Worm (Caenorhabditis elegans) whole organism, young adult: ENCODE results near the gene clec-162.

ENCODE experiments used
- B0035.1 ChIP-seq: sonication (generic microtip); optimal IDR thresholded peaks from 2 replicates; lab custom pipeline; 2016; ENCODE audit warnings: missing genetic modification characterization, mild to moderate bottlenecking, missing compliant biosample characterization, missing genotype, missing genetic modification reagents
- let-607 ChIP-seq, 2 experiments: fragments of 200-800 bp in 1 of 2; sonication (Bioruptor generic) in 1 of 2; sonication (generic microtip) in 1 of 2; optimal IDR thresholded peaks; 2 replicates each; lab custom pipeline; 2016 to 2018; ENCODE audit warnings: mild to moderate bottlenecking in 2 of 2, missing compliant biosample characterization in 2 of 2, missing genetic modification characterization in 2 of 2, moderate library complexity in 2 of 2, missing genotype in 1 of 2
- nhr-90 ChIP-seq: sonication (generic microtip); optimal IDR thresholded peaks from 2 replicates; lab custom pipeline; 2016; ENCODE audit warnings: missing genotype, mild to moderate bottlenecking, missing genetic modification characterization, missing compliant biosample characterization

DNA sequence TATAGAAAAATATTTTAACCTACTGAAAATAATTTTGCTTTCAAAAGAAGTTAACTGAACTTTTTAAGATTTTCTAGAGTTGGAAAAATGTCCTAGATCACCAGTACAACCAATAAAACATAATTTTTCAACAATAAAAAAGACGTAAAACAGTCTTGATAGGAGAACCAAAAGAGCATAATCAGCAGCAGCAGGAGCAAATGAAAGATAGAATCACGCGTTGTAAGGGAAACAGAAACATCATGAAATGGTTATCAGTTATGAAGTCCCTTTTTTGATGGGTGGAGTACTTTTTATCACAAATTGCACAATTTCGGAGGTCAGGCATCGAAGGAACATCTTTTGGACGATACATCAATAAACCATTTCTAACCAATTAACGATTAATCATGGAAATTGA, 3.0 kb downstream of the clec-162 start:
- TF ChIP-seq let-607 (tag; optimal IDR thresholded peaks at IDR 0.05; lab: Kevin White, UChicago) (no peak), nhr-90 (tag; lab: Kevin White, UChicago) (no peak), B0035.1 (tag; lab: Kevin White, UChicago) (no peak)
